Fruit fly (Drosophila melanogaster): Measurements from ENCODE around the gene CG31272.

CG31272 gene

dm6 chr3R:10708169-10708568 lies 51.0 kb downstream of the CG31272 start, which contains the start of gene CG31278 (continued):
- TF ChIP-seq sens-2 (GFP tag; IDR thresholded peaks at IDR 0.05) (no peak), C15 (GFP tag; IDR thresholded peaks at IDR 0.05) (no peak), cg (GFP tag; optimal IDR thresholded peaks at IDR 0.05) (no peak), CG17829 (tag; optimal IDR thresholded peaks at IDR 0.05) (no peak), CG18599 (GFP tag; optimal IDR thresholded peaks at IDR 0.05) (no peak), hb (GFP tag; IDR thresholded peaks at IDR 0.05; ENCODE audit: partially characterized antibody) (peak; percentile 68; the same call in 1 of the 3 replicates), CG6854 (GFP tag; optimal IDR thresholded peaks at IDR 0.05) (no peak), chinmo (GFP tag; IDR thresholded peaks at IDR 0.05; ENCODE audit: partially characterized antibody) (0 out of 4 replicates have a peak, but pooled peaks have one; percentile 84), CG6765 (GFP tag; optimal IDR thresholded peaks at IDR 0.05) (no peak), Mes4 (GFP tag; optimal IDR thresholded peaks at IDR 0.05) (no peak), lbe (GFP tag; optimal IDR thresholded peaks at IDR 0.05) (no peak), MESR4 (GFP tag; optimal IDR thresholded peaks at IDR 0.05) (peak; percentile 35), CG8290 (GFP tag; optimal IDR thresholded peaks at IDR 0.05) (no peak), CG8290 (tag; optimal IDR thresholded peaks at IDR 0.05) (no peak), otp (GFP tag; IDR thresholded peaks at IDR 0.05) (no peak), CG12104 (GFP tag; optimal IDR thresholded peaks at IDR 0.05) (no peak), CG10565 (GFP tag; optimal IDR thresholded peaks at IDR 0.05) (no peak), CG4328 (GFP tag; optimal IDR thresholded peaks at IDR 0.05) (no peak), ap (GFP tag; IDR thresholded peaks at IDR 0.05) (no peak), salm (tag; optimal IDR thresholded peaks at IDR 0.05) (no peak), Atf6 (GFP tag; IDR thresholded peaks at IDR 0.05) (no peak), TFAM (GFP tag; optimal IDR thresholded peaks at IDR 0.05) (no peak), dmrt99B (tag; optimal IDR thresholded peaks at IDR 0.05) (no peak), Camta (GFP tag; optimal IDR thresholded peaks at IDR 0.05) (no peak), CrebB (tag; optimal IDR thresholded peaks at IDR 0.05) (no peak), tgo (GFP tag; IDR thresholded peaks at IDR 0.05) (no peak), bsh (GFP tag; optimal IDR thresholded peaks at IDR 0.05) (no peak), gce (GFP tag; IDR thresholded peaks at IDR 0.05) (no peak), Aef1 (GFP tag; IDR thresholded peaks at IDR 0.05) (no peak), CG2678 (tag; optimal IDR thresholded peaks at IDR 0.05) (no peak), D19A (tag; optimal IDR thresholded peaks at IDR 0.05) (no peak), Six4 (GFP tag; optimal IDR thresholded peaks at IDR 0.05) (no peak), CG13287 (GFP tag; IDR thresholded peaks at IDR 0.05; ENCODE audit: partially characterized antibody) (peak; percentile 85), ERR (GFP tag; optimal IDR thresholded peaks at IDR 0.05) (no peak), ham (GFP tag; IDR thresholded peaks at IDR 0.05) (no peak), CG12744 (GFP tag; optimal IDR thresholded peaks at IDR 0.05) (no peak), zfh1 (GFP tag; IDR thresholded peaks at IDR 0.05) (no peak), pan (optimal IDR thresholded peaks at IDR 0.05) (no peak), pan (GFP tag; optimal IDR thresholded peaks at IDR 0.05 in 1 of 2, IDR thresholded peaks at IDR 0.05 in 1 of 2) (no peak), CG7987 (GFP tag; optimal IDR thresholded peaks at IDR 0.05) (no peak), gro (GFP tag; optimal IDR thresholded peaks at IDR 0.05) (no peak), CG6654 (GFP tag; optimal IDR thresholded peaks at IDR 0.05) (no peak), onecut (GFP tag; IDR thresholded peaks at IDR 0.05) (no peak), vvl (GFP tag; IDR thresholded peaks at IDR 0.05) (no peak), Bdp1 (GFP tag; optimal IDR thresholded peaks at IDR 0.05) (no peak), bowl (GFP tag; IDR thresholded peaks at IDR 0.05) (no peak), CG13424 (tag; optimal IDR thresholded peaks at IDR 0.05) (no peak), fd3F (GFP tag; optimal IDR thresholded peaks at IDR 0.05) (no peak), Hmr (GFP tag; optimal IDR thresholded peaks at IDR 0.05) (no peak), Usf (GFP tag; optimal IDR thresholded peaks at IDR 0.05) (no peak), dimm (GFP tag; IDR thresholded peaks at IDR 0.05) (no peak), insv (GFP tag; optimal IDR thresholded peaks at IDR 0.05) (no peak), croc (GFP tag; conservative IDR thresholded peaks at IDR 0.05) (no peak)

Measured in whole organism, embryonic.